Worm (Caenorhabditis elegans): ENCODE data around the gene nhr-21.

DNA sequence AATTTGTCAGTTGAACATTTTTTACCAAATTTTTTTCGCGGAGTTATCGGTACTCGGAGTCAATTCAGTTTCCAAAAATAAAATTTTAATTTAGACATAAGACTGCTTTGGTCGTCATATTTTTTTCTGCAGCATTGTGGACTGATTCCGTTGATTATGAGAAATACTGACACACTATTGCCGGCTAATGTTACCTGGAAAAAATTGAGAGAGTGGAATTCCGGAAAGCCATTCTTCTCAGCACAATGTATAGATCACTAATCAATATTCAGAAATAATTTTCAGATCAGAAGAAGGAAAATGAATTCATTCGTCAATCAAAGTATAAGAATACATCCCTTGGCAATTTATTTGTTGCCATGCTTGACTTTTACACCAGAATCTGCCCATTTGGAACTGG, 40.0 kb downstream of the nhr-21 start, which contains the start of gene C07D10.6:
- TF ChIP-seq nhr-28 (tag; optimal IDR thresholded peaks at IDR 0.05) = no peak
- no peak for TF ChIP-seq elt-1 (tag; optimal IDR thresholded peaks at IDR 0.05)
- no peak for TF ChIP-seq nhr-77 (tag; optimal IDR thresholded peaks at IDR 0.05)
- no peak for TF ChIP-seq elt-2 (tag; optimal IDR thresholded peaks at IDR 0.05)
- TF ChIP-seq fos-1 (tag; optimal IDR thresholded peaks at IDR 0.05) = no peak
- TF ChIP-seq tbx-2 (tag; optimal IDR thresholded peaks at IDR 0.05) = no peak
- TF ChIP-seq elt-3 (tag; optimal IDR thresholded peaks at IDR 0.05) = no peak
- no peak for TF ChIP-seq jun-1 (tag; optimal IDR thresholded peaks at IDR 0.05)
- TF ChIP-seq ZK546.5 (tag; optimal IDR thresholded peaks at IDR 0.05) = no peak
- no peak for TF ChIP-seq zag-1 (tag; optimal IDR thresholded peaks at IDR 0.05)
- TF ChIP-seq nhr-12 (tag; optimal IDR thresholded peaks at IDR 0.05) = no peak
- TF ChIP-seq ama-1 (optimal IDR thresholded peaks at IDR 0.05) = no peak
- TF ChIP-seq snpc-4 (tag; optimal IDR thresholded peaks at IDR 0.05) = no peak

All from whole organism, L3 larva.